Fruit fly (Drosophila melanogaster): ENCODE data around the gene CG15765.
A peak's percentile ranks its signal among the peaks of the same experiment; 100 is the strongest.

The CG15765 gene

DNA sequence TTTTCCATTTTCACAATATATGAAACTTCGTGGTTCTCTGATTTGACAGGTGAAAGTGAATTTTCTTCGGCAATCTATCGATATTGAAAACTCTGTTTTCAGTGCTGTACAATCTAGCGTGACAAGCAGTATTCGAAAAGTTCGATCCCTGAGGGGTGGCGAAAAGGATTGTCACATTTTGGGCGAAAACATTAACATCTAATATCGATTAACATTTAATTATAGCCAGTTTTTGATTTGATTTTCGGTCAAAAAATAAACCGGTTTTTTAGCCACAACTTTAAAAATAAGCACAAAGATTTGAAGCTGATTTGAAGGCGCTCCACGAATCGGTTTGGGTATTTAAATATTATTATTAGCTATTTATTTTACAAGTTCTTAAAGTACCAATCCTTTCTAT, 5.5 kb upstream of the CG15765 start, which contains the start of gene CG44329:
TSS of gene CG44329 (minus strand) at position 101 of the 400 bp plus-strand sequence.
- TF ChIP-seq bigmax (GFP tag; optimal IDR thresholded peaks at IDR 0.05) (no peak), CG7271 (tag; optimal IDR thresholded peaks at IDR 0.05) (no peak), ranshi (GFP tag; IDR thresholded peaks at IDR 0.05) (no peak), CG13775 (GFP tag; optimal IDR thresholded peaks at IDR 0.05) (no peak), gsb-n (tag; optimal IDR thresholded peaks at IDR 0.05) (no peak), aop (GFP tag; IDR thresholded peaks at IDR 0.05) (no peak), CG1529 (GFP tag; optimal IDR thresholded peaks at IDR 0.05) (no peak)

DNA sequence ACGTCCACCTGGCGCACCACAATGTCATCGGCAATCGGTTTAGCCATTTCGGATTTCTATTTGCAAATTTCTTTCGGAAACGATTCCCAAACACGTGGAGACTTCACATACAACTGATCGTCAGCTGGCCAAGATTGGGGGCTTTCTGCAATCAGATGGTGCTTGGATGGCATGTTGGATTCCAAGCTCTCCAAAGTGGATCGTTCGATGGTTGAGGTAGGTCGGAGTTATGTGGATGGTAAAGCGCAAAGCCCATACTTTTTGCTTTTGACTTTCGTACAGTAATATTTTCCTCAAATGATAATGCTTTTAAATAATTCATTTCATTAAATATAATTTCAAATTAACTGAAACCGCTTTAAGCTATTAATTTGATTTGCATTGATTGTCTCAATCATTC, 2.6 kb upstream of the CG15765 start, which contains the start of gene AgmNAT:
TSS of gene AgmNAT (minus strand) at position 101 of the 400 bp plus-strand sequence.
- no peak for TF ChIP-seq CG9215 (GFP tag; IDR thresholded peaks at IDR 0.05)
- TF ChIP-seq crp (GFP tag; optimal IDR thresholded peaks at IDR 0.05), result peak in 1 of 2 experiments; percentile 68
- no peak for TF ChIP-seq hth (optimal IDR thresholded peaks at IDR 0.05)
- TF ChIP-seq Hmr (GFP tag; optimal IDR thresholded peaks at IDR 0.05), result no peak
- 0 out of 3 replicates have a peak, but pooled peaks have one; percentile 21 for TF ChIP-seq zen2 (GFP tag; IDR thresholded peaks at IDR 0.05; ENCODE audit: partially characterized antibody)
- no peak for TF ChIP-seq gcm (GFP tag; optimal IDR thresholded peaks at IDR 0.05)
- TF ChIP-seq CG2199 (GFP tag; IDR thresholded peaks at IDR 0.05), result no peak

DNA sequence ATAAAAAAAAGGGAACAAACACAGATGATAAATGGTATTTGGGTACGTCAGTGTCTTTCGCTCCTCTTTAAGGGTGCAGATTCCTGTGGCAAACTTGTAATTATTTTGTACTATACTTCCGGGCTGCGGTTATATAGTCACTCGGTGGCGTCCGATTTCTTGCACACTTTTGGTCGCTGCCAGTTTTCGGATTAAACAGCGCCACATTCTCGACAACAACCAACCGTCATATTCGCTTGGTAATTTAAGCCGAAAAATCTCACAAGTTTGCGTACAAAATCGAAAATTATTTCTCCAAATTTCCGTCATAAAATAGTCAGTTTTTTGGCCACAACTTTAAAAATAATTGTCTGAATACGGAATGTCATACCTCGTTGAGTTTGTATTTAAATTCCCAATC, 1.2 kb upstream of the CG15765 start:
- TF ChIP-seq CTCF (GFP tag; optimal IDR thresholded peaks at IDR 0.05), result peak; percentile 82
- TF ChIP-seq Mad (GFP tag; optimal IDR thresholded peaks at IDR 0.05), result no peak
- TF ChIP-seq pita (GFP tag; optimal IDR thresholded peaks at IDR 0.05), result peak; percentile 21
- TF ChIP-seq jing (GFP tag; optimal IDR thresholded peaks at IDR 0.05), result no peak

DNA sequence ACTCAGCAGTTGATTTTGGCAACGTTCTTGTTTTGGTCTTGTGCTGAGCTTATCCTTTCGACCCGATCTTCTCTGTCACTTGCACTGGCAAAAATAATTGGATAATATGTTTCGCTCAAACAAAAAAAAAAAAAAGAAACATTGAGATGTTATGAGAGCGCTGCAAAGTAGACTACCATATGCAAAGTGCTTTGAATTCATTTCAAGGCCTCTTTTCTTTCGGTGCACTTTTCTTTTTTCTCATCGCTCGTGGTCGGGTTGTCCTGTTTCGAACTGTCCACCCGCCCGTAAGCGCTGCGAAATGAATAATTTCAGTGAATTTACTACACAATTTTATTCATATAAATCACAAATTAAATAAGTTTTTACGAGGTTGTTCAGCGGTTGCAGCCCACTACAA, 1.6 kb downstream of the CG15765 start:
- TF ChIP-seq CG3838 (GFP tag; optimal IDR thresholded peaks at IDR 0.05), result no peak
- TF ChIP-seq gem (tag; optimal IDR thresholded peaks at IDR 0.05), result peak; percentile 1
- TF ChIP-seq zfh1 (GFP tag; IDR thresholded peaks at IDR 0.05), result peak; percentile 13; the same call in 1 of the 3 replicates
- 0 out of 2 replicates have a peak, but pooled peaks have one; percentile 11 for TF ChIP-seq CG14667 (GFP tag; IDR thresholded peaks at IDR 0.05)
- TF ChIP-seq Med (GFP tag), result peak; percentile 57
- TF ChIP-seq kni (GFP tag; optimal IDR thresholded peaks at IDR 0.05), result no peak
- no peak for TF ChIP-seq bowl (GFP tag; IDR thresholded peaks at IDR 0.05)
- peak; percentile 24 for TF ChIP-seq CG2120 (GFP tag; optimal IDR thresholded peaks at IDR 0.05)
- TF ChIP-seq CG2889 (GFP tag; IDR thresholded peaks at IDR 0.05), result no peak
- 0 out of 2 replicates have a peak, but pooled peaks have one; percentile 21 for TF ChIP-seq Rfx (GFP tag; IDR thresholded peaks at IDR 0.05)
- TF ChIP-seq Hey (tag; optimal IDR thresholded peaks at IDR 0.05), result no peak
- TF ChIP-seq Ptx1 (GFP tag; IDR thresholded peaks at IDR 0.05), result peak; percentile 24; the same call in 1 of the 2 replicates
- TF ChIP-seq slbo (GFP tag; IDR thresholded peaks at IDR 0.05), result peak; percentile 36; the same call in 1 of the 2 replicates
- no peak for TF ChIP-seq sna (GFP tag; IDR thresholded peaks at IDR 0.05; ENCODE audit: partially characterized antibody)
- 0 out of 2 replicates have a peak, but pooled peaks have one; percentile 10 for TF ChIP-seq E2f1 (GFP tag; IDR thresholded peaks at IDR 0.05)

DNA sequence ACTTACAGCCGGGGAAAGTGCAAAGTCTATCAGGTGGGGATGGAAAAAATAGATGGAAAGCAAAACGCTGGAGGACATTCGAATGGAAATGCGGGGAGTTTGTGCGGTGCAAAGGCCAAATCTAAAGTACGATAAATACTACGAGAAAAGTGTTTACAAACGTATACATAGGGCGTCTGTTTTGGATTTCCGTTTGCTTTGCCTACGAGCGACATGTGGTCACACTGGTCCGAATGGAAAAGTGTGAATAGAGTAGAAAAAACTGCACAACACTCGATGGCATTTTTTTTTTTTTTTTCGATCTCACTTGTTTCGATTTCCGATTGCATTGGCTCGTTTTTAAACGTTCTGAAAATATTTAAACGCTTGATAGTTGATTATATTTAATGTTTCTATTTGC, 21.4 kb downstream of the CG15765 start:
- TF ChIP-seq bab2 (GFP tag; optimal IDR thresholded peaks at IDR 0.05) (no peak), stwl (tag; optimal IDR thresholded peaks at IDR 0.05) (peak; percentile 76), CG14710 (tag; optimal IDR thresholded peaks at IDR 0.05) (peak; percentile 61)
